Worm (Caenorhabditis elegans): ENCODE results near the gene nas-1.

Gene nas-1

ce11 chrIII:13455207-13455606 lies 49.6 kb downstream of the nas-1 start, which contains the start of gene cua-1:
cua-1 (minus strand) TSS chrIII:13455307.
- TF ChIP-seq dpl-1 (GFP tag; optimal IDR thresholded peaks at IDR 0.05) (no peak), nhr-20 (tag; optimal IDR thresholded peaks at IDR 0.05) (no peak), lin-15B (tag; optimal IDR thresholded peaks at IDR 0.05) (no peak), egl-13 (tag; optimal IDR thresholded peaks at IDR 0.05) (no peak), nhr-28 (tag; optimal IDR thresholded peaks at IDR 0.05) (no peak), mep-1 (tag; optimal IDR thresholded peaks at IDR 0.05) (no peak), vab-15 (tag; optimal IDR thresholded peaks at IDR 0.05) (no peak), nhr-237 (tag; optimal IDR thresholded peaks at IDR 0.05) (no peak), pax-3 (tag; optimal IDR thresholded peaks at IDR 0.05) (no peak), skn-1 (tag; optimal IDR thresholded peaks at IDR 0.05) (no peak), aha-1 (tag; optimal IDR thresholded peaks at IDR 0.05) (no peak), aly-2 (tag; optimal IDR thresholded peaks at IDR 0.05) (no peak), tbx-2 (tag; optimal IDR thresholded peaks at IDR 0.05) (no peak), ceh-88 (GFP tag; IDR thresholded peaks at IDR 0.05) (no peak), grh-1 (GFP tag; IDR thresholded peaks at IDR 0.05) (no peak), efl-1 (optimal IDR thresholded peaks at IDR 0.05) (no peak), efl-1 (GFP tag; optimal IDR thresholded peaks at IDR 0.05 in 1 of 2) (no peak), fkh-8 (tag; optimal IDR thresholded peaks at IDR 0.05) (no peak), C34B4.2 (tag; optimal IDR thresholded peaks at IDR 0.05) (no peak)

- TF ChIP-seq mep-1 (tag; optimal IDR thresholded peaks at IDR 0.05) (peak; percentile 50), lin-14 (GFP tag; optimal IDR thresholded peaks at IDR 0.05) (no peak), elt-3 (tag; optimal IDR thresholded peaks at IDR 0.05) (no peak), alr-1 (tag; optimal IDR thresholded peaks at IDR 0.05; ENCODE audit: borderline replicate concordance) (no peak), ets-5 (GFP tag; IDR thresholded peaks at IDR 0.05) (no peak), lsy-2 (tag; optimal IDR thresholded peaks at IDR 0.05) (peak; percentile 51 to 71), snpc-4 (tag; optimal IDR thresholded peaks at IDR 0.05) (no peak), aly-2 (tag; optimal IDR thresholded peaks at IDR 0.05) (no peak), sup-37 (GFP tag; optimal IDR thresholded peaks at IDR 0.05) (no peak), irx-1 (tag; optimal IDR thresholded peaks at IDR 0.05) (no peak), hpl-2 (GFP tag; optimal IDR thresholded peaks at IDR 0.05) (no peak), xbp-1 (tag; optimal IDR thresholded peaks at IDR 0.05) (peak; percentile 22), fos-1 (tag; optimal IDR thresholded peaks at IDR 0.05) (no peak), efl-3 (GFP tag; optimal IDR thresholded peaks at IDR 0.05) (no peak), ztf-4 (tag; optimal IDR thresholded peaks at IDR 0.05) (no peak), fkh-8 (tag; optimal IDR thresholded peaks at IDR 0.05) (peak; percentile 43), dpl-1 (GFP tag; optimal IDR thresholded peaks at IDR 0.05) (peak in 1 of 3 experiments; percentile 35), isw-1 (GFP tag; IDR thresholded peaks at IDR 0.05) (peak; percentile 35; the same call in 1 of the 2 replicates), lin-13 (GFP tag; optimal IDR thresholded peaks at IDR 0.05) (peak; percentile 35), tbx-2 (tag; optimal IDR thresholded peaks at IDR 0.05) (no peak), fkh-4 (tag; optimal IDR thresholded peaks at IDR 0.05; ENCODE audit: borderline replicate concordance) (no peak), nhr-90 (tag; optimal IDR thresholded peaks at IDR 0.05; ENCODE audit: poor library complexity) (no peak), nhr-28 (tag; optimal IDR thresholded peaks at IDR 0.05) (no peak), pax-3 (tag; optimal IDR thresholded peaks at IDR 0.05) (no peak), F16B12.6 (tag; optimal IDR thresholded peaks at IDR 0.05) (no peak), unc-98 (GFP tag; IDR thresholded peaks at IDR 0.05) (no peak), ceh-90 (tag; optimal IDR thresholded peaks at IDR 0.05) (no peak), hlh-17 (GFP tag; optimal IDR thresholded peaks at IDR 0.05; ENCODE audit: borderline replicate concordance) (no peak), aha-1 (tag; optimal IDR thresholded peaks at IDR 0.05) (no peak), blmp-1 (tag; optimal IDR thresholded peaks at IDR 0.05) (peak; percentile 10), nhr-76 (tag; optimal IDR thresholded peaks at IDR 0.05) (no peak), nhr-19 (GFP tag; conservative IDR thresholded peaks at IDR 0.05) (no peak), lin-39 (tag; optimal IDR thresholded peaks at IDR 0.05) (no peak), jun-1 (tag; optimal IDR thresholded peaks at IDR 0.05) (no peak), elt-2 (tag; optimal IDR thresholded peaks at IDR 0.05) (no peak), ceh-63 (GFP tag; optimal IDR thresholded peaks at IDR 0.05) (no peak), lin-35 (GFP tag; optimal IDR thresholded peaks at IDR 0.05) (peak in 1 of 2 experiments; percentile 48), C16A3.4 (tag; optimal IDR thresholded peaks at IDR 0.05) (no peak), unc-86 (tag; optimal IDR thresholded peaks at IDR 0.05) (no peak), nhr-237 (tag; optimal IDR thresholded peaks at IDR 0.05) (peak; percentile 22), mdl-1 (tag; optimal IDR thresholded peaks at IDR 0.05) (no peak)
These were observed 50.2 kb downstream of the nas-1 start for ce11 chrIII:13455816-13456215.
